Worm (Caenorhabditis elegans): ENCODE results near the gene E02H9.13.
A peak's percentile ranks its signal among the peaks of the same experiment; 100 is the strongest.
"Not testable (repeated sequence)": the region's sequence is repeated elsewhere in the genome, so short reads cannot be mapped to it uniquely, and the experiment has no call there.

The E02H9.13 gene

ce11 chrIII:2468202-2468601, 29.7 kb upstream of the E02H9.13 start, which contains the start of the genes E02H9.9 and E02H9.1:
Gene E02H9.9 (minus strand): TSS chrIII:2468302.
Gene E02H9.1 (plus strand): TSS chrIII:2468486.
- TF ChIP-seq eor-1 (tag; optimal IDR thresholded peaks at IDR 0.05) (no peak), nhr-25 (tag; optimal IDR thresholded peaks at IDR 0.05) (no peak), fkh-2 (tag; optimal IDR thresholded peaks at IDR 0.05) (no peak), elt-3 (tag; optimal IDR thresholded peaks at IDR 0.05) (no peak), nfya-1 (tag; optimal IDR thresholded peaks at IDR 0.05; ENCODE audit: insufficient read depth) (no peak), nhr-11 (tag; optimal IDR thresholded peaks at IDR 0.05) (no peak), snpc-4 (tag; optimal IDR thresholded peaks at IDR 0.05) (no peak), tbx-2 (tag; optimal IDR thresholded peaks at IDR 0.05) (no peak), unc-62 (GFP tag; optimal IDR thresholded peaks at IDR 0.05) (no peak), ztf-11 (tag; optimal IDR thresholded peaks at IDR 0.05) (no peak)

DNA sequence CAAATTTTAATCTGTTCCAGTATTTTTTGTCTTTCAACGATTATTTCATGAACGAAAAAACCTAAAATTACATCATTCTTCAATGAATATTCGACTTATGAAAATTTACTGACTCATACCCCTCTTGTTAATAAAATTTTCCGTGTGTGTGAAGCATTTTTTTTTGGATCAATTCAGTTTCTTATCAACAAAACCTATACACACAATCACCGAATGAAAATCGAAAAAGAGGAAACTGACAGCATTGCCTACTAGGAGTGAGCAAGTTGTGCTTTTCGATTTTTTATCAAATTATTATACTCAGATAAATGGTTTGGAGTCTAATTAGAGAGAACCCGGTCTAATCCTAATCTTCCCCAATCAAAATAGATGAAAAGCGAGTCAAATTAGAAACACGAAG, 20.2 kb upstream of the E02H9.13 start, which contains the start of gene E02H9.3:
TSS of gene E02H9.3 (plus strand) at position 301 of the 400 bp plus-strand sequence.
- peak; percentile 8 for TF ChIP-seq elt-2 (tag; optimal IDR thresholded peaks at IDR 0.05)

- TF ChIP-seq pha-4 (tag; optimal IDR thresholded peaks at IDR 0.05) (peak; percentile 39), jun-1 (tag; optimal IDR thresholded peaks at IDR 0.05) (peak; percentile 21), pqm-1 (tag; optimal IDR thresholded peaks at IDR 0.05) (peak; percentile 97), elt-2 (tag; optimal IDR thresholded peaks at IDR 0.05) (peak; percentile 82), nhr-12 (tag; optimal IDR thresholded peaks at IDR 0.05) (no peak)
Measured at ce11 chrIII:2454757-2455306, 16.3 kb upstream of the E02H9.13 start, which contains the start of gene nhr-121. Gene nhr-121 (minus strand): TSS chrIII:2454807.

ce11 chrIII:2445574-2446259, 7.2 kb upstream of the E02H9.13 start, which contains the start of the genes E02H9.7 and klo-2:
Gene E02H9.7 (minus strand): TSS chrIII:2445674.
Gene klo-2 (plus strand): TSS chrIII:2446209.
- TF ChIP-seq nhr-237 (tag; optimal IDR thresholded peaks at IDR 0.05) = no peak
- TF ChIP-seq fkh-2 (tag; optimal IDR thresholded peaks at IDR 0.05) = no peak
- TF ChIP-seq snpc-4 (tag; optimal IDR thresholded peaks at IDR 0.05) = no peak
- TF ChIP-seq elt-2 (tag; optimal IDR thresholded peaks at IDR 0.05) = peak; percentile 30

DNA sequence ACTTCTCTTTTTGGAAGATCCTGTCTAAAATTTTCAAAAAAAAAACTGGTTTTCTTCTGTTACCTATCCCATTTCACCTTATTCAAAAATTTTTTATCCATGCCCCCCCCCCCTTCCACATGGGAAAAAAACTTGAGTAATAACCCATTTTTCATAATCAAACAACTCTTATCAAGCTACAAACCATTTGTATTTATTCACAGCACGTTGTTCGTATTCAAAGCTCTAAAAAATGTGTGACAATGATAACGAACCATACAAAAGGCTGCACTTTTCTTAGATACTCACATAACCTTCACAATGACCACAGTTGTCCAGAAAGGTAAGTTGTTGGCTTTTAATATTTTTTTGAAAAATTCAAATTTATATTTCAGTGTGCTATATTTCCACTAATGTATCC, 2.7 kb downstream of the E02H9.13 start, which contains the start of gene E02H9.6:
TSS of gene E02H9.6 (plus strand) at position 301 of the 400 bp plus-strand sequence.
- not testable (repeated sequence) for TF ChIP-seq nhr-77, snpc-4, aly-2 (tag; optimal IDR thresholded peaks at IDR 0.05)

DNA sequence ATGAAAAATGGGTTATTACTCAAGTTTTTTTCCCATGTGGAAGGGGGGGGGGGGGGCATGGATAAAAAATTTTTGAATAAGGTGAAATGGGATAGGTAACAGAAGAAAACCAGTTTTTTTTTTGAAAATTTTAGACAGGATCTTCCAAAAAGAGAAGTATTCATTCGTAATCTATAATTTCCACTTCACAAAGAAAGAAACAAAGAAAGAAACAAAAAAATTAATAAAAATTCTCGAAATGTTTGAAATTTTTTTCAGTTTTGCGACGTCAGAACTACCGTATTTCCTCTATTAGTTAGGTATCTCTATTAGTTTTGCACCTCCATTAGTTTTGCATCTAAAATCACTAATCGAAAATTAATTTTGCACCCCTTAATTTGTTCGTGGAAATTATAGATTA, 3.2 kb downstream of the E02H9.13 start, which contains the start of gene W04B5.6:
TSS of gene W04B5.6 (minus strand) at position 101 of the 400 bp plus-strand sequence.
- not testable (repeated sequence) for TF ChIP-seq daf-12, mdl-1, nhr-11 (tag; optimal IDR thresholded peaks at IDR 0.05)

DNA sequence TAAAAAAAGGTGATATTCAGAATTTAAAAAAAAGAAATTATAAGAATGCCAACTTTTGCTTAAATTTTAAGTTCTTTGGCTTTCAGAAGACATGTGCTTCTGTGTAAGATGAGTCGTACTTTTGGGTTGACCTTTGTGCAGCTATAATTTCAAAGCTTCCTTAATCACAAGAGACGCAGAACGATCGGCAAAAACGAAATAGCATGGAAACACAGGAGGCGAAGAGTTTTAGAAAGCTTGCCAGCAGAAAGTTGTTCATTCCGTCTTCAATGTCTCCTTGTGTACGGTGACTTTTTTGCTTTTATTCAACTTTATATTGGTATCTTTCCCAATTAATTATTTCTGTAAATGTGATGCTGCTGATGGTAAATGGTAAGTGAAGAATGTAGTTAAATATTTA, 5.6 kb downstream of the E02H9.13 start:
- TF ChIP-seq ceh-16 (tag; optimal IDR thresholded peaks at IDR 0.05) (no peak), nfya-1 (tag; optimal IDR thresholded peaks at IDR 0.05; ENCODE audit: insufficient read depth) (no peak), elt-1 (tag; optimal IDR thresholded peaks at IDR 0.05) (no peak), elt-3 (tag; optimal IDR thresholded peaks at IDR 0.05) (no peak)

ce11 chrIII:2426122-2426521, 12.4 kb downstream of the E02H9.13 start, which contains the start of gene W04B5.8:
Gene W04B5.8 (plus strand): TSS chrIII:2426316.
- TF ChIP-seq nfya-1 (tag; optimal IDR thresholded peaks at IDR 0.05; ENCODE audit: insufficient read depth) = peak; percentile 19
- TF ChIP-seq ztf-4 (tag; optimal IDR thresholded peaks at IDR 0.05) = no peak
- no peak for TF ChIP-seq eor-1 (tag; optimal IDR thresholded peaks at IDR 0.05)
- TF ChIP-seq hmg-11 (tag; optimal IDR thresholded peaks at IDR 0.05) = peak; percentile 48
- no peak for TF ChIP-seq lsy-12 (tag; optimal IDR thresholded peaks at IDR 0.05)
- no peak for TF ChIP-seq R02D3.7 (tag; optimal IDR thresholded peaks at IDR 0.05)
- TF ChIP-seq ceh-28 (tag; optimal IDR thresholded peaks at IDR 0.05) = peak; percentile 5
- no peak for TF ChIP-seq nhr-12 (tag; optimal IDR thresholded peaks at IDR 0.05)
- no peak for TF ChIP-seq nhr-43 (tag; optimal IDR thresholded peaks at IDR 0.05; ENCODE audit: poor library complexity, severe bottlenecking)

Measured in whole organism, L3 larva.